Worm (Caenorhabditis elegans) whole organism, young adult: Measurements from ENCODE around the gene C08E3.13.

Source experiments
- B0035.1 ChIP-seq: sonication (generic microtip); optimal IDR thresholded peaks from 2 replicates; lab custom pipeline; 2016; ENCODE audit warnings: missing genetic modification characterization, mild to moderate bottlenecking, missing compliant biosample characterization, missing genotype, missing genetic modification reagents
- B0261.1 ChIP-seq: sonication (generic microtip); optimal IDR thresholded peaks from 2 replicates; lab custom pipeline; 2016; ENCODE audit warnings: mild to moderate bottlenecking, missing genetic modification characterization, moderate library complexity, missing compliant biosample characterization
- F10E7.11 ChIP-seq: sonication (generic microtip); optimal IDR thresholded peaks from 2 replicates; lab custom pipeline; 2017; ENCODE audit warnings: mild to moderate bottlenecking, missing genetic modification characterization, moderate library complexity, missing compliant biosample characterization
- Y79H2A.3 ChIP-seq: fragments of 200-800 bp; sonication (Bioruptor generic); conservative IDR thresholded peaks from 2 replicates; pipeline ENCODE4 v1.3.6; 2022; ENCODE audit warnings: missing genetic modification reagents, missing genetic modification characterization, missing compliant biosample characterization
- dpl-1 ChIP-seq: fragments of 150-350 bp; optimal IDR thresholded peaks from 2 replicates; lab custom pipeline; 2014; ENCODE audit warnings: missing biosample characterization, missing genetic modification reagents, missing genetic modification characterization
- efl-1 ChIP-seq: fragments of 150-350 bp; optimal IDR thresholded peaks from 2 replicates; lab custom pipeline; 2014; ENCODE audit warnings: missing biosample characterization, missing genetic modification reagents, missing genetic modification characterization
- lin-35 ChIP-seq, 3 experiments: fragments of 150-350 bp in 2 of 3; sonication (generic microtip) in 1 of 3; optimal IDR thresholded peaks; 2 replicates each; lab custom pipeline; 2014 to 2018; ENCODE audit warnings: missing biosample characterization in 3 of 3, missing genetic modification characterization in 3 of 3, missing genetic modification reagents in 3 of 3
- nhr-179 ChIP-seq: sonication (generic microtip); optimal IDR thresholded peaks from 2 replicates; lab custom pipeline; 2016; ENCODE audit warnings: mild to moderate bottlenecking, missing genetic modification characterization, missing compliant biosample characterization
- sdz-38 ChIP-seq: sonication (generic microtip); optimal IDR thresholded peaks from 2 replicates; lab custom pipeline; 2016; ENCODE audit warnings: missing genotype, missing genetic modification characterization, missing compliant biosample characterization
- snpc-4 ChIP-seq, 5 experiments: fragments of 150-350 bp in 1 of 5; sonication (generic microtip) in 4 of 5; optimal IDR thresholded peaks; 2 replicates each; lab custom pipeline; 2014 to 2018; ENCODE audit warnings: missing genetic modification characterization in 5 of 5, missing biosample characterization in 3 of 5, antibody characterized with exemption in 2 of 5, mild to moderate bottlenecking in 2 of 5, missing compliant biosample characterization in 2 of 5, missing genotype in 2 of 5, moderate library complexity in 2 of 5, missing genetic modification reagents in 1 of 5

- TF ChIP-seq B0035.1 (tag; lab: Kevin White, UChicago): no peak
- no peak for TF ChIP-seq lin-35 (GFP tag; optimal IDR thresholded peaks at IDR 0.05; lab: Kevin White, UChicago)
- no peak for TF ChIP-seq F10E7.11 (tag; lab: Kevin White, UChicago)
- no peak for TF ChIP-seq B0261.1 (tag; lab: Kevin White, UChicago)
- no peak for TF ChIP-seq dpl-1 (GFP tag; lab: Kevin White, UChicago)
- no peak for TF ChIP-seq sdz-38 (tag; lab: Kevin White, UChicago)
- TF ChIP-seq snpc-4 (GFP tag; optimal IDR thresholded peaks at IDR 0.05; lab: Kevin White, UChicago): no peak
- TF ChIP-seq snpc-4 (tag; optimal IDR thresholded peaks at IDR 0.05; lab: Kevin White, UChicago): no peak
- no peak for TF ChIP-seq nhr-179 (tag; lab: Kevin White, UChicago)
- no peak for TF ChIP-seq Y79H2A.3 (GFP tag; lab: Robert Waterston, UW)
- no peak for TF ChIP-seq efl-1 (GFP tag; lab: Kevin White, UChicago)
Observed at ce11 chrII:1621795-1622194, 10.3 kb downstream of the C08E3.13 start.
